Worm (Caenorhabditis elegans) whole organism, early embryonic: ENCODE results near the gene clec-76.

ENCODE experiments used
- B0310.2 ChIP-seq: sonication (generic microtip); optimal IDR thresholded peaks from 2 replicates; lab custom pipeline; 2016; ENCODE audit warnings: mild to moderate bottlenecking, missing genetic modification characterization, missing compliant biosample characterization
- ama-1 ChIP-seq: fragments of 150-350 bp; optimal IDR thresholded peaks from 2 replicates; lab custom pipeline; 2014
- ceh-13 ChIP-seq: fragments of 200-800 bp; sonication (Bioruptor generic); optimal IDR thresholded peaks from 2 replicates; lab custom pipeline; 2018; ENCODE audit warnings: mild to moderate bottlenecking, missing genetic modification characterization, missing compliant biosample characterization
- ets-7 ChIP-seq: sonication (generic microtip); optimal IDR thresholded peaks from 2 replicates; lab custom pipeline; 2016; ENCODE audit warnings: missing genotype, missing genetic modification characterization, missing compliant biosample characterization
- flt-1 ChIP-seq: fragments of 200-800 bp; sonication (Bioruptor generic); IDR thresholded peaks from 2 replicates; pipeline ENCODE4 v1.3.6; 2022; ENCODE audit warnings: missing genetic modification characterization, missing compliant biosample characterization
- hmbx-1 ChIP-seq: sonication (generic microtip); optimal IDR thresholded peaks from 2 replicates; lab custom pipeline; 2016; ENCODE audit warnings: mild to moderate bottlenecking, missing genetic modification characterization, missing compliant biosample characterization
- hmg-4 ChIP-seq: fragments of 200-800 bp; sonication (Bioruptor generic); optimal IDR thresholded peaks from 2 replicates; lab custom pipeline; 2018; ENCODE audit warnings: mild to moderate bottlenecking, missing genetic modification characterization, missing compliant biosample characterization
- hnd-1 ChIP-seq: sonication (generic microtip); optimal IDR thresholded peaks from 2 replicates; lab custom pipeline; 2016; ENCODE audit warnings: missing genetic modification characterization, missing compliant biosample characterization
- pes-1 ChIP-seq: fragments of 200-800 bp; sonication (Bioruptor generic); IDR thresholded peaks from 2 replicates; pipeline ENCODE4 v1.3.6; 2022; ENCODE audit warnings: missing genetic modification reagents, missing genetic modification characterization, missing compliant biosample characterization
- scrt-1 ChIP-seq: fragments of 200-800 bp; sonication (Bioruptor generic); IDR thresholded peaks from 2 replicates; pipeline ENCODE4 v1.3.6; 2022; ENCODE audit warnings: missing genetic modification characterization, missing compliant biosample characterization
- tbx-11 ChIP-seq: fragments of 200-800 bp; sonication (Bioruptor generic); IDR thresholded peaks from 2 replicates; pipeline ENCODE4 v1.3.6; 2022; ENCODE audit warnings: missing genetic modification characterization, missing compliant biosample characterization
- tra-4 ChIP-seq: sonication (generic microtip); optimal IDR thresholded peaks from 2 replicates; lab custom pipeline; 2017; ENCODE audit warnings: missing genetic modification characterization, missing compliant biosample characterization

DNA sequence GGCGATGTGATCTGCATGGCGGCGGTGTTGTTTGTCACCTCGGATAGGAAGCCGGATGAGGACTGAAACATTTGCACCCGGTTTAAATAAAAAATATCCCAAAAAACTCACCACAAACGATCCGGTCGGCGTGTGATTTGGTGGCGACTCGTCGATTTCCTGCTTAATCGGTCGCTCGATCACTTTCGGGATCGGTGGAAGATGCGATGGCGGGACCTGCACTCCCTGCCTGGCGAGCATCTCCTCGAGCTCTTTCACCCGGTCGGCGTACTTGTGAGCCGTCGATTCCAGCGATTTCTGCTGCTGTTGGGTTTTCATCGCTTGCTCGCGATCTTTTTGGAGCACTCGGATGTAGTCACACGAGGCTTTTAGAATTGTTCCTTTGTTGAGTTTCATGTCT lies 51.7 kb downstream of the clec-76 start:
- TF ChIP-seq pes-1 (no peak), B0310.2 (no peak), tbx-11 (GFP tag; lab: Robert Waterston, UW) (no peak), flt-1 (no peak), hnd-1 (tag; lab: Kevin White, UChicago) (no peak), ets-7 (tag; lab: Kevin White, UChicago) (no peak), hmg-4 (GFP tag; lab: Kevin White, UChicago) (no peak), ama-1 (lab: Kevin White, UChicago) (no peak), scrt-1 (no peak), tra-4 (tag; lab: Kevin White, UChicago) (no peak), ceh-13 (GFP tag; lab: Kevin White, UChicago) (no peak), hmbx-1 (tag; lab: Kevin White, UChicago) (no peak)
